Worm (Caenorhabditis elegans) whole organism, L2 larva: ENCODE data around the gene exos-4.2.

Experiments
- C34F6.9 ChIP-seq: fragments of 150-350 bp; optimal IDR thresholded peaks from 2 replicates; lab custom pipeline; 2014; ENCODE audit warnings: missing biosample characterization, missing genetic modification characterization
- aly-2 ChIP-seq: fragments of 150-350 bp; optimal IDR thresholded peaks from 2 replicates; lab custom pipeline; 2014; ENCODE audit warnings: missing biosample characterization, missing genetic modification characterization
- blmp-1 ChIP-seq: sonication (generic microtip); optimal IDR thresholded peaks from 2 replicates; lab custom pipeline; 2017; ENCODE audit warnings: missing genetic modification characterization, mild to moderate bottlenecking, missing compliant biosample characterization, antibody characterized with exemption, moderate library complexity; ENCODE audit not compliant: insufficient read depth
- ceh-16 ChIP-seq: fragments of 150-350 bp; optimal IDR thresholded peaks from 2 replicates; lab custom pipeline; 2014; ENCODE audit warnings: missing biosample characterization, missing genetic modification characterization
- crh-2 ChIP-seq: sonication (generic microtip); optimal IDR thresholded peaks from 2 replicates; lab custom pipeline; 2017; ENCODE audit warnings: missing biosample characterization, missing genetic modification characterization
- lsy-2 ChIP-seq, 2 experiments: fragments of 150-350 bp in 1 of 2; sonication (generic microtip) in 1 of 2; optimal IDR thresholded peaks; 2 replicates each; lab custom pipeline; 2014 to 2017; ENCODE audit warnings: missing biosample characterization in 2 of 2, missing genetic modification characterization in 2 of 2
- mab-5 ChIP-seq: fragments of 150-350 bp; optimal IDR thresholded peaks from 2 replicates; lab custom pipeline; 2014; ENCODE audit warnings: missing biosample characterization, missing genetic modification characterization
- nhr-129 ChIP-seq: fragments of 150-350 bp; optimal IDR thresholded peaks from 2 replicates; lab custom pipeline; 2014; ENCODE audit warnings: missing biosample characterization, missing genetic modification characterization
- nhr-6 ChIP-seq: fragments of 150-350 bp; optimal IDR thresholded peaks from 2 replicates; lab custom pipeline; 2014; ENCODE audit warnings: missing biosample characterization, missing genetic modification characterization
- nhr-77 ChIP-seq: fragments of 150-350 bp; optimal IDR thresholded peaks from 2 replicates; lab custom pipeline; 2014; ENCODE audit warnings: missing biosample characterization, missing genetic modification characterization
- sem-4 ChIP-seq: fragments of 150-350 bp; optimal IDR thresholded peaks from 2 replicates; lab custom pipeline; 2014; ENCODE audit warnings: missing biosample characterization, missing genetic modification reagents, missing genetic modification characterization
- sma-3 ChIP-seq: sonication (generic microtip); optimal IDR thresholded peaks from 2 replicates; lab custom pipeline; 2016; ENCODE audit warnings: missing genetic modification reagents, missing genetic modification characterization, missing compliant biosample characterization
- sma-9 ChIP-seq, 2 experiments: fragments of 150-350 bp in 1 of 2; sonication (generic microtip) in 1 of 2; optimal IDR thresholded peaks; 2 replicates each; lab custom pipeline; 2014 to 2016; ENCODE audit warnings: missing genetic modification characterization in 2 of 2, mild to moderate bottlenecking in 1 of 2, missing biosample characterization in 1 of 2, missing compliant biosample characterization in 1 of 2, missing genetic modification reagents in 1 of 2, moderate library complexity in 1 of 2
- unc-39 ChIP-seq: fragments of 150-350 bp; optimal IDR thresholded peaks from 2 replicates; lab custom pipeline; 2014; ENCODE audit warnings: missing biosample characterization, missing genetic modification characterization
- unc-55 ChIP-seq: fragments of 150-350 bp; sonication (generic microtip); optimal IDR thresholded peaks from 3 replicates; lab custom pipeline; 2014; ENCODE audit warnings: missing biosample characterization, missing genetic modification reagents, missing genetic modification characterization
- ztf-1 ChIP-seq: fragments of 200-800 bp; sonication (Bioruptor generic); conservative IDR thresholded peaks from 2 replicates; pipeline ENCODE4 v1.3.6; 2022; ENCODE audit warnings: missing genetic modification characterization, missing compliant biosample characterization
- ztf-11 ChIP-seq: sonication (generic microtip); optimal IDR thresholded peaks from 2 replicates; lab custom pipeline; 2017; ENCODE audit warnings: missing biosample characterization, missing genetic modification characterization

exos-4.2 gene

ce11 chrIII:909540-909939, 49.5 kb downstream of the exos-4.2 start, which contains the start of gene crls-1:
Gene crls-1, minus strand, starts transcription at chrIII:909902.
- TF ChIP-seq blmp-1 (tag; lab: Kevin White, UChicago) (no peak), sma-9 (GFP tag; optimal IDR thresholded peaks at IDR 0.05; lab: Kevin White, UChicago) (no peak), sma-9 (tag; optimal IDR thresholded peaks at IDR 0.05; lab: Kevin White, UChicago) (no peak), ztf-11 (tag; lab: Kevin White, UChicago) (no peak), ztf-1 (GFP tag; lab: Robert Waterston, UW) (no peak), unc-55 (GFP tag; lab: Kevin White, UChicago) (no peak), lsy-2 (tag; optimal IDR thresholded peaks at IDR 0.05; lab: Kevin White, UChicago) (peak in 1 of 2 experiments; percentile 14)

ce11 chrIII:910540-911311, 50.7 kb downstream of the exos-4.2 start, which contains the start of the genes F23H11.5 and bra-2:
Gene F23H11.5, minus strand, starts transcription at chrIII:910590.
Gene bra-2, plus strand, starts transcription at chrIII:911261.
- TF ChIP-seq C34F6.9: peak; percentile 63
- peak; percentile 69 for TF ChIP-seq unc-55 (GFP tag; lab: Kevin White, UChicago)
- no peak for TF ChIP-seq unc-39 (tag; lab: Kevin White, UChicago)
- TF ChIP-seq nhr-77 (tag; lab: Kevin White, UChicago): no peak
- peak in 1 of 2 experiments; percentile 70 for TF ChIP-seq lsy-2 (tag; optimal IDR thresholded peaks at IDR 0.05; lab: Kevin White, UChicago)
- TF ChIP-seq sem-4 (tag; lab: Kevin White, UChicago): no peak
- no peak for TF ChIP-seq sma-3 (GFP tag; lab: Kevin White, UChicago)
- TF ChIP-seq mab-5 (tag; lab: Kevin White, UChicago): no peak
- no peak for TF ChIP-seq nhr-6 (tag; lab: Kevin White, UChicago)
- peak; percentile 23 for TF ChIP-seq crh-2 (tag; lab: Kevin White, UChicago)
- TF ChIP-seq ceh-16 (tag; lab: Kevin White, UChicago): no peak
- TF ChIP-seq nhr-129: peak; percentile 4
- TF ChIP-seq aly-2 (tag; lab: Kevin White, UChicago): no peak
- TF ChIP-seq, all 48 proteins: peak for 5
